Fruit fly (Drosophila melanogaster) whole organism, embryonic: ENCODE data around the gene CG7362.

Experiments
- Antp ChIP-seq: fragments of 200-800 bp; sonication (Bioruptor generic); optimal IDR thresholded peaks from 3 replicates; lab custom pipeline; 2016; ENCODE audit warnings: missing biosample characterization, missing genetic modification characterization
- CG10267 ChIP-seq: fragments of 200-800 bp; sonication (Bioruptor generic); optimal IDR thresholded peaks from 2 replicates; lab custom pipeline; 2018; ENCODE audit warnings: missing biosample characterization, mild to moderate bottlenecking, missing genetic modification characterization, moderate library complexity
- CG11456 ChIP-seq: fragments of 200-800 bp; sonication (Bioruptor generic); IDR thresholded peaks from 3 replicates; pipeline ENCODE4 v1.3.6; 2022; ENCODE audit warnings: missing biosample characterization, missing genetic modification characterization
- CG11723 ChIP-seq: fragments of 200-800 bp; sonication (Bioruptor generic); optimal IDR thresholded peaks from 2 replicates; lab custom pipeline; 2017; ENCODE audit warnings: missing biosample characterization, mild to moderate bottlenecking, missing genetic modification characterization
- CG12942 ChIP-seq: fragments of 200-800 bp; sonication (Bioruptor generic); optimal IDR thresholded peaks from 3 replicates; lab custom pipeline; 2016; ENCODE audit warnings: missing biosample characterization, missing genetic modification characterization
- CG13296 ChIP-seq: fragments of 200-800 bp; sonication (Bioruptor generic); optimal IDR thresholded peaks from 3 replicates; lab custom pipeline; 2018; ENCODE audit warnings: missing biosample characterization, mild to moderate bottlenecking, missing genetic modification characterization
- CG13624 ChIP-seq: fragments of 200-800 bp; sonication (Bioruptor generic); optimal IDR thresholded peaks from 2 replicates; lab custom pipeline; 2016; ENCODE audit warnings: missing biosample characterization, missing genetic modification characterization
- CG14710 ChIP-seq: fragments of 200-800 bp; sonication (Bioruptor generic); optimal IDR thresholded peaks from 3 replicates; lab custom pipeline; 2019; ENCODE audit warnings: missing biosample characterization, mild to moderate bottlenecking, missing genetic modification characterization, moderate library complexity
- CG14860 ChIP-seq: fragments of 200-800 bp; sonication (Bioruptor generic); IDR thresholded peaks from 3 replicates; pipeline ENCODE4 v1.3.6; 2022; ENCODE audit warnings: missing biosample characterization, missing genetic modification characterization; ENCODE audit not compliant: partially characterized antibody
- CG16815 ChIP-seq: fragments of 200-800 bp; sonication (Bioruptor generic); optimal IDR thresholded peaks from 3 replicates; lab custom pipeline; 2017; ENCODE audit warnings: missing biosample characterization, mild to moderate bottlenecking, missing genetic modification characterization
- CG16863 ChIP-seq: fragments of 200-800 bp; sonication (Bioruptor generic); optimal IDR thresholded peaks from 3 replicates; lab custom pipeline; 2016; ENCODE audit warnings: missing biosample characterization, missing genetic modification characterization
- CG17361 ChIP-seq: fragments of 200-800 bp; sonication (Bioruptor generic); IDR thresholded peaks from 3 replicates; pipeline ENCODE4 v1.3.6; 2022; ENCODE audit warnings: missing biosample characterization, missing genetic modification characterization
- CG18599 ChIP-seq: fragments of 200-800 bp; sonication (Bioruptor generic); optimal IDR thresholded peaks from 3 replicates; lab custom pipeline; 2017; ENCODE audit warnings: missing biosample characterization, missing genetic modification characterization, mild to moderate bottlenecking, moderate library complexity, missing genetic modification reagents
- CG2199 ChIP-seq: fragments of 200-800 bp; sonication (Bioruptor generic); IDR thresholded peaks from 3 replicates; pipeline ENCODE4 v1.3.6; 2022; ENCODE audit warnings: missing biosample characterization, missing genetic modification characterization
- CG2875 ChIP-seq: fragments of 200-800 bp; sonication (Bioruptor generic); optimal IDR thresholded peaks from 2 replicates; lab custom pipeline; 2017; ENCODE audit warnings: missing biosample characterization, mild to moderate bottlenecking, missing genetic modification characterization, missing genetic modification reagents
- CG4617 ChIP-seq: fragments of 200-800 bp; sonication (Bioruptor generic); optimal IDR thresholded peaks from 3 replicates; lab custom pipeline; 2016; ENCODE audit warnings: missing biosample characterization, missing genetic modification characterization, borderline replicate concordance
- CG5245 ChIP-seq: fragments of 200-800 bp; sonication (Bioruptor generic); optimal IDR thresholded peaks from 3 replicates; lab custom pipeline; 2016; ENCODE audit warnings: missing biosample characterization, missing genetic modification characterization
- CG5953 ChIP-seq: fragments of 200-800 bp; sonication (Bioruptor generic); IDR thresholded peaks from 2 replicates; pipeline ENCODE4 v1.3.6; 2022; ENCODE audit warnings: missing biosample characterization, missing genetic modification characterization
- CG7928 ChIP-seq: fragments of 200-800 bp; sonication (Bioruptor generic); optimal IDR thresholded peaks from 2 replicates; lab custom pipeline; 2017; ENCODE audit warnings: missing biosample characterization, mild to moderate bottlenecking, missing genetic modification characterization
- CG8359 ChIP-seq: fragments of 200-800 bp; sonication (Bioruptor generic); optimal IDR thresholded peaks from 2 replicates; lab custom pipeline; 2017; ENCODE audit warnings: missing biosample characterization, mild to moderate bottlenecking, missing genetic modification characterization, borderline replicate concordance
- CG8388 ChIP-seq: fragments of 200-800 bp; sonication (Bioruptor generic); optimal IDR thresholded peaks from 2 replicates; lab custom pipeline; 2019; ENCODE audit warnings: missing biosample characterization, mild to moderate bottlenecking, missing genetic modification characterization, moderate library complexity
- D19A ChIP-seq: fragments of 200-800 bp; optimal IDR thresholded peaks from 3 replicates; lab custom pipeline; 2019; ENCODE audit warnings: missing biosample characterization, mild to moderate bottlenecking, missing genetic modification characterization, moderate library complexity
- GATAe ChIP-seq: fragments of 200-800 bp; sonication (Bioruptor generic); conservative IDR thresholded peaks from 2 replicates; pipeline ENCODE4 v1.3.6; 2022; ENCODE audit warnings: missing biosample characterization, missing genetic modification characterization
- HLHmδ ChIP-seq: fragments of 200-800 bp; sonication (Bioruptor generic); optimal IDR thresholded peaks from 2 replicates; lab custom pipeline; 2018; ENCODE audit warnings: missing biosample characterization, mild to moderate bottlenecking, missing genetic modification characterization, moderate library complexity
- HmgD ChIP-seq: fragments of 200-800 bp; sonication (Bioruptor generic); optimal IDR thresholded peaks from 3 replicates; lab custom pipeline; 2016; ENCODE audit warnings: missing biosample characterization, missing genetic modification characterization
- Jarid2 ChIP-seq: fragments of 200-800 bp; sonication (Bioruptor generic); optimal IDR thresholded peaks from 3 replicates; lab custom pipeline; 2017; ENCODE audit warnings: mild to moderate bottlenecking, missing biosample characterization, missing genetic modification reagents, missing genetic modification characterization
- MTF-1 ChIP-seq: fragments of 200-800 bp; sonication (Bioruptor generic); optimal IDR thresholded peaks from 2 replicates; lab custom pipeline; 2018; ENCODE audit warnings: missing biosample characterization, mild to moderate bottlenecking, missing genetic modification characterization, borderline replicate concordance
- NFAT ChIP-seq: fragments of 200-800 bp; sonication (Bioruptor generic); IDR thresholded peaks from 2 replicates; pipeline ENCODE4 v1.3.6; 2022; ENCODE audit warnings: missing biosample characterization, missing genetic modification characterization
- Nf-YB ChIP-seq: fragments of 200-800 bp; sonication (Bioruptor generic); optimal IDR thresholded peaks from 3 replicates; lab custom pipeline; 2019; ENCODE audit warnings: missing biosample characterization, mild to moderate bottlenecking, missing genetic modification characterization, moderate library complexity
- PHDP ChIP-seq: fragments of 200-800 bp; sonication (Bioruptor generic); optimal IDR thresholded peaks from 3 replicates; lab custom pipeline; 2018; ENCODE audit warnings: missing biosample characterization, mild to moderate bottlenecking, missing genetic modification characterization, moderate library complexity
- Side ChIP-seq: fragments of 200-800 bp; sonication (Bioruptor generic); optimal IDR thresholded peaks from 2 replicates; lab custom pipeline; 2016; ENCODE audit warnings: missing biosample characterization, missing genetic modification characterization
- Vsx1 ChIP-seq: fragments of 200-800 bp; sonication (Bioruptor generic); optimal IDR thresholded peaks from 2 replicates; lab custom pipeline; 2017; ENCODE audit warnings: missing biosample characterization, mild to moderate bottlenecking, missing genetic modification characterization, missing genetic modification reagents
- Xrp1 ChIP-seq: fragments of 200-800 bp; sonication (Bioruptor generic); IDR thresholded peaks from 2 replicates; pipeline ENCODE4 v1.3.6; 2022; ENCODE audit warnings: missing biosample characterization, missing genetic modification characterization
- ato ChIP-seq: fragments of 200-800 bp; sonication (Bioruptor generic); IDR thresholded peaks from 2 replicates; pipeline ENCODE4 v1.3.6; 2022; ENCODE audit warnings: missing biosample characterization, missing genetic modification characterization; ENCODE audit not compliant: partially characterized antibody
- az2 ChIP-seq: fragments of 200-800 bp; sonication (Bioruptor generic); optimal IDR thresholded peaks from 3 replicates; lab custom pipeline; 2016; ENCODE audit warnings: missing biosample characterization, missing genetic modification characterization
- bowl ChIP-seq: fragments of 200-800 bp; sonication (Bioruptor generic); IDR thresholded peaks from 2 replicates; pipeline ENCODE4 v1.3.6; 2022; ENCODE audit warnings: missing biosample characterization, missing genetic modification characterization
- cad ChIP-seq: fragments of >200 bp; optimal IDR thresholded peaks from 2 replicates; lab custom pipeline; 2017; ENCODE audit warnings: missing biosample characterization, missing genetic modification characterization
- cg ChIP-seq: fragments of 200-800 bp; sonication (Bioruptor generic); optimal IDR thresholded peaks from 3 replicates; lab custom pipeline; 2019; ENCODE audit warnings: missing biosample characterization, mild to moderate bottlenecking, missing genetic modification characterization, moderate library complexity
- chm ChIP-seq: fragments of 200-800 bp; sonication (Bioruptor generic); IDR thresholded peaks from 2 replicates; pipeline ENCODE4 v1.3.6; 2022; ENCODE audit warnings: missing biosample characterization, missing genetic modification characterization
- crp ChIP-seq, 2 experiments: fragments of 200-800 bp; sonication (Bioruptor generic); optimal IDR thresholded peaks; 2 replicates in 1 of 2; 3 replicates in 1 of 2; lab custom pipeline; 2017; ENCODE audit warnings: missing biosample characterization in 2 of 2, missing genetic modification characterization in 2 of 2, mild to moderate bottlenecking in 1 of 2, moderate library complexity in 1 of 2
- fd102C ChIP-seq: fragments of 200-800 bp; sonication (Bioruptor generic); optimal IDR thresholded peaks from 2 replicates; lab custom pipeline; 2018; ENCODE audit warnings: missing biosample characterization, mild to moderate bottlenecking, missing genetic modification characterization, moderate library complexity
- p53 ChIP-seq: fragments of 200-800 bp; sonication (Bioruptor generic); optimal IDR thresholded peaks from 2 replicates; lab custom pipeline; 2016; ENCODE audit warnings: missing biosample characterization, missing genetic modification characterization
- pfk ChIP-seq: fragments of 200-800 bp; sonication (Bioruptor generic); optimal IDR thresholded peaks from 2 replicates; lab custom pipeline; 2018; ENCODE audit warnings: missing biosample characterization, mild to moderate bottlenecking, missing genetic modification characterization, moderate library complexity
- psq ChIP-seq: fragments of 200-800 bp; sonication (Bioruptor generic); optimal IDR thresholded peaks from 2 replicates; lab custom pipeline; 2017; ENCODE audit warnings: missing biosample characterization, missing genetic modification characterization
- sens-2 ChIP-seq: fragments of 200-800 bp; sonication (Bioruptor generic); IDR thresholded peaks from 2 replicates; pipeline ENCODE4 v1.3.6; 2022; ENCODE audit warnings: missing biosample characterization, missing genetic modification characterization
- ssp ChIP-seq: fragments of 200-800 bp; sonication (Bioruptor generic); IDR thresholded peaks from 2 replicates; pipeline ENCODE4 v1.3.6; 2022; ENCODE audit warnings: missing biosample characterization, missing genetic modification characterization
- zfh2 ChIP-seq: fragments of 200-800 bp; sonication (Bioruptor generic); optimal IDR thresholded peaks from 2 replicates; lab custom pipeline; 2016; ENCODE audit warnings: missing biosample characterization, missing genetic modification characterization

The CG7362 gene

dm6 chr3R:14721942-14722939 lies 32.0 kb downstream of the CG7362 start (continued):
- TF ChIP-seq NFAT (GFP tag; lab: Robert Waterston, UW) (peak; percentile 17; the same call in 1 of the 2 replicates), CG13624 (GFP tag; lab: Kevin White, UChicago) (peak; percentile 72), CG16863 (GFP tag; lab: Kevin White, UChicago) (peak; percentile 69), CG18599 (peak; percentile 69), ssp (0 out of 2 replicates have a peak, but pooled peaks have one; percentile 20), CG2875 (GFP tag; lab: Kevin White, UChicago) (peak; percentile 50), cad (GFP tag; lab: Kevin White, UChicago) (peak; percentile 51), Vsx1 (GFP tag; lab: Kevin White, UChicago) (peak; percentile 23), CG5953 (GFP tag; lab: Robert Waterston, UW) (no peak), Antp (GFP tag; lab: Kevin White, UChicago) (peak; percentile 80), CG12942 (peak; percentile 66), fd102C (peak; percentile 40), CG14710 (tag; lab: Kevin White, UChicago) (peak; percentile 47), ato (GFP tag; lab: Robert Waterston, UW) (no peak), MTF-1 (GFP tag; lab: Kevin White, UChicago) (peak; percentile 29), CG16815 (peak; percentile 37), zfh2 (GFP tag; lab: Kevin White, UChicago) (peak; percentile 43), HmgD (GFP tag; lab: Kevin White, UChicago) (peak; percentile 11), CG5245 (GFP tag; lab: Kevin White, UChicago) (peak; percentile 40), CG10267 (peak; percentile 37), Nf-YB (GFP tag; lab: Kevin White, UChicago) (peak; percentile 30), bowl (GFP tag; lab: Robert Waterston, UW) (peak; percentile 66; the same call in 1 of the 2 replicates), CG11456 (GFP tag; lab: Robert Waterston, UW) (no peak), CG8359 (GFP tag; lab: Kevin White, UChicago) (peak; percentile 29), Xrp1 (peak; percentile 76), CG14860 (no peak), az2 (GFP tag; lab: Kevin White, UChicago) (peak; percentile 68), PHDP (peak; percentile 70), crp (GFP tag; optimal IDR thresholded peaks at IDR 0.05; lab: Kevin White, UChicago) (peak in 1 of 2 experiments; percentile 24), Jarid2 (GFP tag; lab: Kevin White, UChicago) (peak; percentile 24), GATAe (0 out of 2 replicates have a peak, but pooled peaks have one; percentile 27), CG2199 (GFP tag; lab: Robert Waterston, UW) (peak; percentile 27; the same call in 1 of the 3 replicates), cg (GFP tag; lab: Kevin White, UChicago) (peak; percentile 36), HLHmδ (no peak), CG17361 (GFP tag; lab: Robert Waterston, UW) (peak; percentile 71), p53 (GFP tag; lab: Kevin White, UChicago) (peak; percentile 39), CG7928 (peak; percentile 10), D19A (tag; lab: Kevin White, UChicago) (peak; percentile 49), psq (no peak), pfk (GFP tag; lab: Kevin White, UChicago) (no peak), CG4617 (GFP tag; lab: Kevin White, UChicago) (no peak), CG11723 (GFP tag; lab: Kevin White, UChicago) (peak; percentile 55), CG8388 (peak; percentile 68), chm (GFP tag; lab: Robert Waterston, UW) (peak; percentile 24; the same call in 1 of the 2 replicates), Side (peak; percentile 57), CG13296 (peak; percentile 45), sens-2 (GFP tag; lab: Robert Waterston, UW) (0 out of 2 replicates have a peak, but pooled peaks have one; percentile 28)
